Fruit fly (Drosophila melanogaster): ENCODE results near the gene Sirup.
A peak's percentile ranks its signal among the peaks of the same experiment; 100 is the strongest.

The Sirup gene

dm6 chr2L:7997290-7998079 is 1.2 kb upstream of the Sirup start:
- no peak for TF ChIP-seq ey (GFP tag; optimal IDR thresholded peaks at IDR 0.05)

- TF ChIP-seq pan (optimal IDR thresholded peaks at IDR 0.05) (no peak), Sp1 (GFP tag; optimal IDR thresholded peaks at IDR 0.05) (no peak), sv (GFP tag; optimal IDR thresholded peaks at IDR 0.05) (no peak), Vsx2 (GFP tag; optimal IDR thresholded peaks at IDR 0.05; ENCODE audit: partially characterized antibody) (no peak), Dif (GFP tag; optimal IDR thresholded peaks at IDR 0.05; ENCODE audit: partially characterized antibody) (no peak), foxo (GFP tag; optimal IDR thresholded peaks at IDR 0.05) (no peak), Jra (GFP tag; optimal IDR thresholded peaks at IDR 0.05) (no peak), woc (GFP tag; optimal IDR thresholded peaks at IDR 0.05) (no peak), tai (GFP tag; optimal IDR thresholded peaks at IDR 0.05) (no peak), N (GFP tag; optimal IDR thresholded peaks at IDR 0.05) (no peak), Hnf4 (GFP tag; optimal IDR thresholded peaks at IDR 0.05) (no peak), Hr78 (GFP tag; optimal IDR thresholded peaks at IDR 0.05) (no peak), Abd-B (GFP tag; optimal IDR thresholded peaks at IDR 0.05) (no peak), Mio (GFP tag; optimal IDR thresholded peaks at IDR 0.05) (no peak), dl (GFP tag; optimal IDR thresholded peaks at IDR 0.05; ENCODE audit: insufficient read depth in 1 of 2, partially characterized antibody in 2 of 2) (no peak), CG9705 (GFP tag; optimal IDR thresholded peaks at IDR 0.05) (no peak), Rel (GFP tag; optimal IDR thresholded peaks at IDR 0.05) (no peak), Rel (tag; optimal IDR thresholded peaks at IDR 0.05) (no peak), rgr (GFP tag; optimal IDR thresholded peaks at IDR 0.05) (no peak), Myc (optimal IDR thresholded peaks at IDR 0.05) (no peak), Hr83 (GFP tag; optimal IDR thresholded peaks at IDR 0.05; ENCODE audit: poor library complexity, severe bottlenecking) (no peak)
These were observed 600 bp upstream of the Sirup start, which contains the start of gene CG7227 for dm6 chr2L:7998080-7998457. Gene CG7227 (minus strand): TSS chr2L:7998151.

dm6 chr2L:8000578-8001040 is 1.9 kb downstream of the Sirup start:
- TF ChIP-seq GATAd (GFP tag; optimal IDR thresholded peaks at IDR 0.05) (no peak), Sp1 (GFP tag; optimal IDR thresholded peaks at IDR 0.05) (peak; percentile 80), ey (GFP tag; optimal IDR thresholded peaks at IDR 0.05) (peak; percentile 92), h (GFP tag; optimal IDR thresholded peaks at IDR 0.05) (peak; percentile 91), Jra (GFP tag; optimal IDR thresholded peaks at IDR 0.05) (no peak), CG9705 (GFP tag; optimal IDR thresholded peaks at IDR 0.05) (peak; percentile 4), Rel (GFP tag; optimal IDR thresholded peaks at IDR 0.05) (peak; percentile 55), Rel (tag; optimal IDR thresholded peaks at IDR 0.05) (peak; percentile 24), CrebA (GFP tag; optimal IDR thresholded peaks at IDR 0.05; ENCODE audit: borderline replicate concordance) (no peak), dsf (GFP tag; optimal IDR thresholded peaks at IDR 0.05; ENCODE audit: borderline replicate concordance) (no peak), woc (GFP tag; optimal IDR thresholded peaks at IDR 0.05) (peak; percentile 89), N (GFP tag; optimal IDR thresholded peaks at IDR 0.05) (no peak), sv (GFP tag; optimal IDR thresholded peaks at IDR 0.05) (peak; percentile 23), Hnf4 (GFP tag; optimal IDR thresholded peaks at IDR 0.05) (peak; percentile 85), fru (GFP tag; optimal IDR thresholded peaks at IDR 0.05) (peak; percentile 96), Hr83 (GFP tag; optimal IDR thresholded peaks at IDR 0.05; ENCODE audit: poor library complexity, severe bottlenecking) (no peak), lola (GFP tag; optimal IDR thresholded peaks at IDR 0.05) (no peak), br (GFP tag; optimal IDR thresholded peaks at IDR 0.05) (peak; percentile 91), foxo (GFP tag; optimal IDR thresholded peaks at IDR 0.05) (peak; percentile 39 to 92), tai (GFP tag; optimal IDR thresholded peaks at IDR 0.05) (no peak), CG32264 (GFP tag; optimal IDR thresholded peaks at IDR 0.05) (peak; percentile 74), Dif (GFP tag; optimal IDR thresholded peaks at IDR 0.05; ENCODE audit: partially characterized antibody) (no peak), rgr (GFP tag; optimal IDR thresholded peaks at IDR 0.05) (peak; percentile 84), dl (GFP tag; optimal IDR thresholded peaks at IDR 0.05; ENCODE audit: insufficient read depth in 1 of 2, partially characterized antibody in 2 of 2) (no peak), Dfd (GFP tag; optimal IDR thresholded peaks at IDR 0.05) (no peak), Mio (GFP tag; optimal IDR thresholded peaks at IDR 0.05) (peak; percentile 12), Myc (optimal IDR thresholded peaks at IDR 0.05) (peak; percentile 37), psq (GFP tag; optimal IDR thresholded peaks at IDR 0.05) (peak; percentile 86), OdsH (GFP tag; optimal IDR thresholded peaks at IDR 0.05) (peak; percentile 81), sage (GFP tag; optimal IDR thresholded peaks at IDR 0.05) (peak; percentile 56), dmrt93B (GFP tag; optimal IDR thresholded peaks at IDR 0.05) (peak; percentile 88), HLH106 (tag; optimal IDR thresholded peaks at IDR 0.05) (peak; percentile 87)

All from whole organism, wandering third instar larva.